Worm (Caenorhabditis elegans): Measurements from ENCODE around the gene srh-63.
"Not testable (repeated sequence)": the region's sequence is repeated elsewhere in the genome, so short reads cannot be mapped to it uniquely, and the experiment has no call there.

The srh-63 gene

DNA sequence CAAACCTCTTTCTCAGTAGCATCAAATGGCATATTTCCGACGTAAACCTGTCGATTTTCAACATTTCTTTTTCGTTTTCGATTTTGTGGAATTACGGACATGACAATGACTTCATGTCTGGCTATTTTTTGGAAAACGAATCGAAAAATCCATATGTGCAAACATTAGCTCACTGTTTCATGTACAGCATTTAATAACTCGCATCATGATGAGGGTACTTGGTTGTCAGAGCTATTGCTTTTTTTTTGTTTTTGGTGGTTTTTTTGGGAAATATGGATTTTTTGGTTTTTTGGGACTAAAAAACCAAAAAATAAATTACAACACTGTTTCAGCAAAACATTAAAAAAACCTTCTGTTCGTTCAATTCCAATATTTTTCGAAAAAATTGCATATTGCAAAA is 11.3 kb upstream of the srh-63 start, which contains the start of gene Y57G11A.5:
TSS of gene Y57G11A.5 (minus strand) at position 101 of the 400 bp plus-strand sequence.
- TF ChIP-seq nhr-20 (tag; optimal IDR thresholded peaks at IDR 0.05) = no peak
- TF ChIP-seq sptf-1 (tag; optimal IDR thresholded peaks at IDR 0.05) = no peak

DNA sequence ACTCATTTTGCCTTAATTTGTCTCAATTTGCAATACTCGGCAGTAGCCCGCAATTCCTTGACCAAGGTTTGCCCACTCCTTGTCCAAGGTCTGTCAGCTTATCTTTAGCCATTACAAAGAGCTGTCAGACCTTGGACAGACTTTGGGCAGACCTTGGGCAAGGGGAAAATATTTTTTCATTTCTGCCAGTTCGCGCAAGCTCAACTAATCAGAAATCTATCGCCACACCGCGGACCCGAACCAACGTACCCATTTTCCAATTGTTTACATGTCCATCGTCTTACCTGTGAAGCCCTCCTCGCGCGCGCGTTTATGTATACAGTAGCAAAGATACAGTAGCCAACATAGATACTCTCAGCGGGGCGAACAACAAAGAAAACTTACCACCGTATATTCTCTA is 8.5 kb upstream of the srh-63 start:
- no peak for TF ChIP-seq lin-35 (GFP tag; optimal IDR thresholded peaks at IDR 0.05)
- no peak for TF ChIP-seq ceh-8 (GFP tag; optimal IDR thresholded peaks at IDR 0.05)
- TF ChIP-seq unc-30 (tag; optimal IDR thresholded peaks at IDR 0.05) = no peak
- no peak for TF ChIP-seq ces-1 (GFP tag; optimal IDR thresholded peaks at IDR 0.05)
- TF ChIP-seq zag-1 (tag; optimal IDR thresholded peaks at IDR 0.05) = no peak
- TF ChIP-seq aha-1 (tag; optimal IDR thresholded peaks at IDR 0.05) = no peak
- TF ChIP-seq tbx-2 (tag; optimal IDR thresholded peaks at IDR 0.05) = no peak
- no peak for TF ChIP-seq nhr-71 (tag; optimal IDR thresholded peaks at IDR 0.05)
- TF ChIP-seq rnt-1 (tag; optimal IDR thresholded peaks at IDR 0.05) = no peak
- TF ChIP-seq lsy-2 (tag; optimal IDR thresholded peaks at IDR 0.05) = no peak
- no peak for TF ChIP-seq snu-23 (GFP tag; optimal IDR thresholded peaks at IDR 0.05)
- TF ChIP-seq aly-2 (tag; optimal IDR thresholded peaks at IDR 0.05) = no peak
- TF ChIP-seq skn-1 (tag; optimal IDR thresholded peaks at IDR 0.05) = no peak
- TF ChIP-seq dpl-1 (GFP tag; optimal IDR thresholded peaks at IDR 0.05) = no peak
- no peak for TF ChIP-seq zip-4 (GFP tag; optimal IDR thresholded peaks at IDR 0.05)
- TF ChIP-seq F16B12.6 (tag; optimal IDR thresholded peaks at IDR 0.05) = no peak
- no peak for TF ChIP-seq pqm-1 (tag; optimal IDR thresholded peaks at IDR 0.05)
- no peak for TF ChIP-seq tlp-1 (tag; optimal IDR thresholded peaks at IDR 0.05)

DNA sequence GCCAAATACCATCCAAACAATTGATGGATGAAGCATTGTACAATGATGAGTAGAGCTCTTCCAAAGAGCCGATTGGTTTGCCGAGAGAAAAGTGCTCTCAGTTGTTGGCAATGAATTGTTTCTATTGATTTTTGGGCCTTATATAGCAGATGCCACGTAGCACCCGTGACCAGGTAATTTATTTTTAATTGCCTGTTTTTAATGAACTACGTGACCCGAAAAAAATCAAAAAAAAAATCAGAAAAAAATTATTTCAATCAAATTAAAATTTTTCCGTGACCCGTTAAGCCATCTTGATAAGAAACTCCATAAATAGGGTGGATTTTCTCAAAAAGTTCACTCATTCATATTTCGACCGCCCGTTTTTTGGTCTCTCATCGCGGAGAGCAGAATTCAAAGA is 4.2 kb upstream of the srh-63 start, which contains the start of the genes Y57G11A.2 and T27E7.1:
TSS of gene Y57G11A.2 (minus strand) at position 101 of the 400 bp plus-strand sequence.
TSS of gene T27E7.1 (plus strand) at position 337 of the 400 bp plus-strand sequence.
- TF ChIP-seq irx-1 (tag; optimal IDR thresholded peaks at IDR 0.05) = no peak
- TF ChIP-seq nhr-11 (tag; optimal IDR thresholded peaks at IDR 0.05) = no peak
- TF ChIP-seq ceh-88 (GFP tag; IDR thresholded peaks at IDR 0.05) = no peak
- TF ChIP-seq lin-39 (tag; optimal IDR thresholded peaks at IDR 0.05) = no peak
- no peak for TF ChIP-seq lin-13 (GFP tag; optimal IDR thresholded peaks at IDR 0.05)
- TF ChIP-seq mef-2 (tag; optimal IDR thresholded peaks at IDR 0.05) = no peak
- TF ChIP-seq blmp-1 (tag; optimal IDR thresholded peaks at IDR 0.05) = no peak
- TF ChIP-seq efl-1 (optimal IDR thresholded peaks at IDR 0.05) = no peak
- TF ChIP-seq efl-1 (GFP tag; optimal IDR thresholded peaks at IDR 0.05 in 1 of 2) = peak in 1 of 2 experiments; percentile 51
- TF ChIP-seq nhr-47 (tag; optimal IDR thresholded peaks at IDR 0.05) = no peak

DNA sequence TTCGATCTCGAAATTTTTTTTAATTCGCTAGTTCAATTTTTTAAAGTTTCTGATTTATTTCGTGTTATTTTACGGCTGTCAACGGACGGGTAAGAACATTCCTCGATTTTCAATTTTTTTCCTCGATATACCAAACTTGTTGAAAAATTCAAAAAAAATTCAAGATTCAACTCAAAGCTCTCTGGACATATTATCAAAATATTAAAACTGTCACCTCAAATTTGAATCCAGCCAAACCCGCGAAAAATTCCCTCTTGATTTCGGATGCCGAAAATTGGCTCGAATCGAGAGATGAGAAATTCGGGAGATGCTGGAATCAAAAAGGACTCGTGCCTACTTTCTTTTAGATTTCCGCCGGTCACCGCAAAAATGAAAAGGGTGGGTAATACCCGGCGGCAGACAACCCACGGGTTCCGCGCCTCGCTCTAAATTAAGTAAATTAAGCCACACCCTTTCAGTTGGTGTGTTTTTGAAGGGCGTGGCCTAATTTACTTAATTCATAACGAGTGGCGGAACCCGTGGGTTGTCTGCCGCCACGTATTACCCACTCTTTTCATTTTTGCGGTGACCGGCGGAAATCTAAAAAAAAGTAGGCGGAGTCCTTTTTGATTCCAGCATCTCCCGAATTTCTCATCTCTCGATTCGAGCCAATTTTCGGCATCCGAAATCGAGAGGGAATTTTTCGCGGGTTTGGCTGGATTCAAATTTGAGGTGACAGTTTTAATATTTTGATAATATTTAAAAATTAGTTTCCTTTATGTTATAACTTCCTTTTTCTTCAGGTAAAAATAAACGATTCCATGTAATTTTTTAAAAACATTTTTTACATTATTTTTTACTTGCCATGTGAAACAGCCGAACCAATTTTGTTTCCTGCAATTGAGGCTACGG is 1.8 kb downstream of the srh-63 start:
- TF ChIP-seq efl-1 (optimal IDR thresholded peaks at IDR 0.05) = not testable (repeated sequence)
- peak in 1 of 2 experiments; percentile 57 for TF ChIP-seq efl-1 (GFP tag; optimal IDR thresholded peaks at IDR 0.05 in 1 of 2)

DNA sequence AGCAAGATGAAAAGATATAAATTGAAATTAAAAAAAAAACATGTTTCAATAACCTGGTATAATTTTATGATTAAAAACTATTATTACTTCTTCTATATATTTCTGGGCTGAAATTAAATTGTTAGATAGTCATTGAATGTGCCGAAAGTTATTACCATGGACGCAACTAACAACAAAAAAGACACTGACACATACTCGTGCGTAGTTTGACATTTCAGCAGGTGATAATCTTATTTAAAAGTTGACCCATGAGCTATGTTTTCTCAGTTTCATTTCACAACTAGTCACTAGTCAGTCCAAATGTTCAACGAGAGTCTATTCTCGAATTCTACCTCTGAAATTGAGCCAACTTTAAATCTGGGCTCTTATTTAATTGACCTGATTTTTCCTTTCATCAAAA is 5.0 kb downstream of the srh-63 start, which contains the start of gene T27E7.3:
TSS of gene T27E7.3 (plus strand) at position 301 of the 400 bp plus-strand sequence.
- TF ChIP-seq efl-3 (GFP tag; optimal IDR thresholded peaks at IDR 0.05) (no peak), xbp-1 (tag; optimal IDR thresholded peaks at IDR 0.05) (no peak), swsn-7 (tag; optimal IDR thresholded peaks at IDR 0.05) (no peak), isw-1 (GFP tag; IDR thresholded peaks at IDR 0.05) (no peak), dsc-1 (tag; optimal IDR thresholded peaks at IDR 0.05) (no peak), irx-1 (tag; optimal IDR thresholded peaks at IDR 0.05) (no peak), fkh-4 (tag; optimal IDR thresholded peaks at IDR 0.05; ENCODE audit: borderline replicate concordance) (no peak), snu-23 (GFP tag; optimal IDR thresholded peaks at IDR 0.05) (no peak), C34B4.2 (tag; optimal IDR thresholded peaks at IDR 0.05) (no peak), egl-27 (tag; optimal IDR thresholded peaks at IDR 0.05) (no peak), dpl-1 (GFP tag; optimal IDR thresholded peaks at IDR 0.05) (no peak), lin-14 (GFP tag; optimal IDR thresholded peaks at IDR 0.05) (no peak)
